Fruit fly (Drosophila melanogaster) whole organism, pupa: ENCODE data around the gene CG5665.

Experiments
- CG10348 ChIP-seq: fragments of 200-800 bp; sonication (Bioruptor generic); IDR thresholded peaks from 2 replicates; pipeline ENCODE4 v1.3.6; 2022; ENCODE audit warnings: missing biosample characterization, missing genetic modification characterization
- CG13204 ChIP-seq: fragments of 200-800 bp; sonication (Bioruptor generic); optimal IDR thresholded peaks from 2 replicates; lab custom pipeline; 2018; ENCODE audit warnings: missing biosample characterization, mild to moderate bottlenecking, missing genetic modification characterization, moderate library complexity
- CG14655 ChIP-seq: fragments of 200-800 bp; sonication (Bioruptor generic); optimal IDR thresholded peaks from 3 replicates; lab custom pipeline; 2017; ENCODE audit warnings: mild to moderate bottlenecking, missing biosample characterization, missing genetic modification reagents, missing genetic modification characterization
- CG32121 ChIP-seq: fragments of 200-800 bp; sonication (Bioruptor generic); IDR thresholded peaks from 2 replicates; pipeline ENCODE4 v1.3.6; 2022; ENCODE audit warnings: missing biosample characterization, missing genetic modification characterization
- CG34367 ChIP-seq: fragments of 200-800 bp; sonication (Bioruptor generic); optimal IDR thresholded peaks from 2 replicates; lab custom pipeline; 2018; ENCODE audit warnings: missing biosample characterization, mild to moderate bottlenecking, missing genetic modification characterization
- CG8159 ChIP-seq: fragments of 200-800 bp; sonication (Bioruptor generic); optimal IDR thresholded peaks from 3 replicates; lab custom pipeline; 2018; ENCODE audit warnings: missing biosample characterization, mild to moderate bottlenecking, missing genetic modification characterization, moderate library complexity
- EcR ChIP-seq: fragments of 200-800 bp; sonication (Bioruptor generic); optimal IDR thresholded peaks from 3 replicates; lab custom pipeline; 2019; ENCODE audit warnings: missing biosample characterization, missing genetic modification characterization, mild to moderate bottlenecking, moderate library complexity, missing genetic modification reagents
- Ets98B ChIP-seq: fragments of 200-800 bp; sonication (Bioruptor generic); IDR thresholded peaks from 2 replicates; pipeline ENCODE4 v1.3.6; 2022; ENCODE audit warnings: missing biosample characterization, missing genetic modification characterization
- Pif1A ChIP-seq: fragments of 200-800 bp; sonication (Bioruptor generic); optimal IDR thresholded peaks from 3 replicates; lab custom pipeline; 2016; ENCODE audit warnings: missing biosample characterization, missing genetic modification characterization
- Snoo ChIP-seq: fragments of 200-800 bp; sonication (Bioruptor generic); optimal IDR thresholded peaks from 3 replicates; lab custom pipeline; 2017; ENCODE audit warnings: missing biosample characterization, mild to moderate bottlenecking, missing genetic modification characterization, inconsistent platforms
- gl ChIP-seq: fragments of 200-800 bp; sonication (Bioruptor generic); optimal IDR thresholded peaks from 2 replicates; lab custom pipeline; 2018; ENCODE audit warnings: missing biosample characterization, mild to moderate bottlenecking, missing genetic modification characterization

- TF ChIP-seq gl (no peak), CG14655 (GFP tag; lab: Kevin White, UChicago) (no peak), Ets98B (GFP tag; lab: Robert Waterston, UW) (no peak), CG34367 (tag; lab: Kevin White, UChicago) (no peak), CG13204 (GFP tag; lab: Kevin White, UChicago) (no peak), EcR (GFP tag; lab: Kevin White, UChicago) (no peak), CG32121 (GFP tag; lab: Robert Waterston, UW) (no peak), CG8159 (tag; lab: Kevin White, UChicago) (no peak), Pif1A (no peak), Snoo (tag; lab: Kevin White, UChicago) (no peak), CG10348 (GFP tag; lab: Robert Waterston, UW) (no peak)
These were observed 26.7 kb downstream of the CG5665 start for dm6 chr3L:20385006-20385405.
